Fruit fly (Drosophila melanogaster) whole organism, embryonic: ENCODE results near the gene sesB.
A peak's percentile ranks its signal among the peaks of the same experiment; 100 is the strongest.

Source experiments
- Abd-B ChIP-seq: fragments of 200-800 bp; sonication (Bioruptor generic); optimal IDR thresholded peaks from 2 replicates; lab custom pipeline; 2018; ENCODE audit warnings: missing biosample characterization, mild to moderate bottlenecking, missing genetic modification characterization, moderate library complexity
- Atf6 ChIP-seq: fragments of 200-800 bp; sonication (Bioruptor generic); IDR thresholded peaks from 2 replicates; pipeline ENCODE4 v1.3.6; 2022; ENCODE audit warnings: missing biosample characterization, missing genetic modification characterization
- Bgb ChIP-seq: fragments of 200-800 bp; sonication (Bioruptor generic); IDR thresholded peaks from 2 replicates; pipeline ENCODE4 v1.3.6; 2022; ENCODE audit warnings: missing biosample characterization, missing genetic modification characterization; ENCODE audit not compliant: partially characterized antibody
- CG1024 ChIP-seq: fragments of 200-800 bp; sonication (Bioruptor generic); IDR thresholded peaks from 2 replicates; pipeline ENCODE4 v1.3.6; 2022; ENCODE audit warnings: missing biosample characterization, missing genetic modification characterization
- CG10462 ChIP-seq: fragments of 200-800 bp; sonication (Bioruptor generic); optimal IDR thresholded peaks from 2 replicates; lab custom pipeline; 2016; ENCODE audit warnings: missing biosample characterization, missing genetic modification characterization
- CG12155 ChIP-seq: fragments of 200-800 bp; sonication (Bioruptor generic); optimal IDR thresholded peaks from 3 replicates; lab custom pipeline; 2016; ENCODE audit warnings: missing biosample characterization, missing genetic modification characterization
- CG12219 ChIP-seq: fragments of 200-800 bp; sonication (Bioruptor generic); optimal IDR thresholded peaks from 3 replicates; lab custom pipeline; 2018; ENCODE audit warnings: missing biosample characterization, mild to moderate bottlenecking, missing genetic modification characterization
- CG15479 ChIP-seq: fragments of 200-800 bp; sonication (Bioruptor generic); optimal IDR thresholded peaks from 3 replicates; lab custom pipeline; 2019; ENCODE audit warnings: missing biosample characterization, mild to moderate bottlenecking, missing genetic modification characterization, moderate library complexity
- CG17328 ChIP-seq: fragments of 200-800 bp; sonication (Bioruptor generic); IDR thresholded peaks from 2 replicates; pipeline ENCODE4 v1.3.6; 2022; ENCODE audit warnings: missing biosample characterization, missing genetic modification characterization
- CG17359 ChIP-seq: fragments of 200-800 bp; sonication (Bioruptor generic); optimal IDR thresholded peaks from 3 replicates; lab custom pipeline; 2018; ENCODE audit warnings: missing biosample characterization, mild to moderate bottlenecking, missing genetic modification characterization, moderate library complexity
- CG17829 ChIP-seq: fragments of 200-800 bp; optimal IDR thresholded peaks from 2 replicates; lab custom pipeline; 2019; ENCODE audit warnings: missing biosample characterization, mild to moderate bottlenecking, missing genetic modification characterization, moderate library complexity
- CG3163 ChIP-seq: fragments of 200-800 bp; sonication (Bioruptor generic); optimal IDR thresholded peaks from 3 replicates; lab custom pipeline; 2016; ENCODE audit warnings: missing biosample characterization, missing genetic modification characterization
- CG6683 ChIP-seq: fragments of 200-800 bp; sonication (Bioruptor generic); optimal IDR thresholded peaks from 2 replicates; lab custom pipeline; 2017; ENCODE audit warnings: missing biosample characterization, mild to moderate bottlenecking, missing genetic modification characterization, missing genetic modification reagents
- CG7372 ChIP-seq: fragments of 200-800 bp; sonication (Bioruptor generic); IDR thresholded peaks from 2 replicates; pipeline ENCODE4 v1.3.6; 2022; ENCODE audit warnings: missing biosample characterization, missing genetic modification characterization
- CG7839 ChIP-seq: fragments of 200-800 bp; sonication (Bioruptor generic); optimal IDR thresholded peaks from 3 replicates; lab custom pipeline; 2018; ENCODE audit warnings: missing biosample characterization, mild to moderate bottlenecking, missing genetic modification characterization, moderate library complexity
- CG9932 ChIP-seq: fragments of 200-800 bp; sonication (Bioruptor generic); IDR thresholded peaks from 2 replicates; pipeline ENCODE4 v1.3.6; 2022; ENCODE audit warnings: missing biosample characterization, missing genetic modification characterization
- CTCF ChIP-seq: fragments of 200-800 bp; sonication (Bioruptor generic); optimal IDR thresholded peaks from 2 replicates; lab custom pipeline; 2017; ENCODE audit warnings: missing biosample characterization, mild to moderate bottlenecking, missing genetic modification characterization, moderate library complexity
- Chrac-16 ChIP-seq: fragments of 200-800 bp; sonication (Bioruptor generic); optimal IDR thresholded peaks from 3 replicates; lab custom pipeline; 2016; ENCODE audit warnings: missing biosample characterization, missing genetic modification characterization
- CoRest ChIP-seq: fragments of 200-800 bp; sonication (Bioruptor generic); optimal IDR thresholded peaks from 3 replicates; lab custom pipeline; 2018; ENCODE audit warnings: missing biosample characterization, mild to moderate bottlenecking, missing genetic modification characterization, moderate library complexity
- Dek ChIP-seq: fragments of 200-800 bp; sonication (Bioruptor generic); optimal IDR thresholded peaks from 3 replicates; lab custom pipeline; 2019; ENCODE audit warnings: missing biosample characterization, mild to moderate bottlenecking, missing genetic modification characterization, moderate library complexity
- Dip2 ChIP-seq: fragments of 200-800 bp; sonication (Bioruptor generic); IDR thresholded peaks from 2 replicates; pipeline ENCODE4 v1.3.6; 2022; ENCODE audit warnings: missing biosample characterization, missing genetic modification characterization
- Drgx ChIP-seq: fragments of 200-800 bp; sonication (Bioruptor generic); IDR thresholded peaks from 2 replicates; pipeline ENCODE4 v1.3.6; 2022; ENCODE audit warnings: missing biosample characterization, missing genetic modification characterization
- Ets97D ChIP-seq: fragments of 200-800 bp; sonication (Bioruptor generic); optimal IDR thresholded peaks from 3 replicates; lab custom pipeline; 2016; ENCODE audit warnings: missing biosample characterization, missing genetic modification characterization
- HLHmδ ChIP-seq: fragments of 200-800 bp; sonication (Bioruptor generic); optimal IDR thresholded peaks from 2 replicates; lab custom pipeline; 2018; ENCODE audit warnings: missing biosample characterization, mild to moderate bottlenecking, missing genetic modification characterization, moderate library complexity
- Hey ChIP-seq: fragments of 200-800 bp; sonication (Bioruptor generic); optimal IDR thresholded peaks from 3 replicates; lab custom pipeline; 2018; ENCODE audit warnings: missing biosample characterization, mild to moderate bottlenecking, missing genetic modification characterization
- Meics ChIP-seq: fragments of 200-800 bp; sonication (Bioruptor generic); optimal IDR thresholded peaks from 2 replicates; lab custom pipeline; 2017; ENCODE audit warnings: missing biosample characterization, mild to moderate bottlenecking, missing genetic modification characterization
- Nf-YA ChIP-seq: fragments of 200-800 bp; sonication (Bioruptor generic); IDR thresholded peaks from 2 replicates; pipeline ENCODE4 v1.3.6; 2022; ENCODE audit warnings: missing biosample characterization, missing genetic modification characterization
- Rx ChIP-seq: fragments of 200-800 bp; sonication (Bioruptor generic); IDR thresholded peaks from 2 replicates; pipeline ENCODE4 v1.3.6; 2022; ENCODE audit warnings: missing biosample characterization, missing genetic modification characterization
- Stat92E ChIP-seq, 3 experiments: fragments of >200 bp in 2 of 3; fragments of 200-800 bp in 1 of 3; sonication (Bioruptor generic) in 1 of 3; optimal IDR thresholded peaks; 2 replicates each; lab custom pipeline; 2017 to 2019; ENCODE audit warnings: missing biosample characterization in 3 of 3, missing genetic modification characterization in 3 of 3, mild to moderate bottlenecking in 1 of 3, moderate library complexity in 1 of 3
- YL-1 ChIP-seq: fragments of 200-800 bp; sonication (Bioruptor generic); optimal IDR thresholded peaks from 3 replicates; lab custom pipeline; 2017; ENCODE audit warnings: missing biosample characterization, mild to moderate bottlenecking, missing genetic modification characterization
- chinmo ChIP-seq: fragments of 200-800 bp; sonication (Bioruptor generic); IDR thresholded peaks from 4 replicates; pipeline ENCODE4 v1.3.6; 2022; ENCODE audit warnings: missing biosample characterization, missing genetic modification characterization; ENCODE audit not compliant: partially characterized antibody
- eve ChIP-seq, 2 experiments: fragments of >200 bp; optimal IDR thresholded peaks; 2 replicates each; lab custom pipeline; 2017; ENCODE audit warnings: missing biosample characterization in 2 of 2, missing genetic modification characterization in 2 of 2
- gcm ChIP-seq: fragments of 200-800 bp; sonication (Bioruptor generic); optimal IDR thresholded peaks from 2 replicates; lab custom pipeline; 2019; ENCODE audit warnings: missing biosample characterization, mild to moderate bottlenecking, missing genetic modification characterization, moderate library complexity
- gem ChIP-seq: fragments of 200-800 bp; sonication (Bioruptor generic); optimal IDR thresholded peaks from 2 replicates; lab custom pipeline; 2019; ENCODE audit warnings: missing biosample characterization, mild to moderate bottlenecking, missing genetic modification characterization, moderate library complexity
- klu ChIP-seq: fragments of 200-800 bp; sonication (Bioruptor generic); IDR thresholded peaks from 2 replicates; pipeline ENCODE4 v1.3.6; 2022; ENCODE audit warnings: missing biosample characterization, missing genetic modification characterization
- lab ChIP-seq: fragments of 200-800 bp; sonication (Bioruptor generic); optimal IDR thresholded peaks from 3 replicates; lab custom pipeline; 2017; ENCODE audit warnings: missing biosample characterization, missing genetic modification characterization, mild to moderate bottlenecking, moderate library complexity, missing genetic modification reagents
- luna ChIP-seq: fragments of 200-800 bp; sonication (Bioruptor generic); optimal IDR thresholded peaks from 2 replicates; lab custom pipeline; 2016; ENCODE audit warnings: missing biosample characterization, missing genetic modification characterization
- sd ChIP-seq: fragments of 200-800 bp; sonication (Bioruptor generic); optimal IDR thresholded peaks from 3 replicates; lab custom pipeline; 2018; ENCODE audit warnings: missing biosample characterization, mild to moderate bottlenecking, missing genetic modification characterization, moderate library complexity
- tap ChIP-seq: fragments of 200-800 bp; optimal IDR thresholded peaks from 3 replicates; lab custom pipeline; 2019; ENCODE audit warnings: missing biosample characterization, mild to moderate bottlenecking, missing genetic modification characterization, moderate library complexity
- trem ChIP-seq: fragments of 200-800 bp; optimal IDR thresholded peaks from 3 replicates; lab custom pipeline; 2019; ENCODE audit warnings: missing biosample characterization, mild to moderate bottlenecking, missing genetic modification characterization, moderate library complexity

Gene sesB

DNA sequence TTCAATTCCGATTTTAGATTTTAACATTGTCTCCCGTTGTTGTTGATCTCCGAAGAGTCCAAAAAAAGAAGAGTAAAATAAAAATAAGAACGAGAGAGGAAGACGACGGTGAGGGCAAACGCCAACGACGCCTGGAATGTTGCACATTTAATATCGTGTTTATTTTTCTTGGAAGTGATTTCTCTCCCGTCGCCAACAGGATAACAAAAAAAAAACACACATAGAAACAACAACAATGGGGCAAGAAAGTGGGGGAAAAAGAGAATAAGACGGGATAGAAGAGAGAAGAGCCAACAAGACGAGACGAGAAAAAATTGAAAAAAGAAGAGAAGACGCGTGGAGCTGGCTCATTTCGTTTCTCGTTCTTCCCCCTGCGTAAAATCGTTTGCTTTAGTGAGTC is 14.3 kb upstream of the sesB start (continued):
- TF ChIP-seq CG12219 (GFP tag; lab: Kevin White, UChicago): no peak
- TF ChIP-seq YL-1 (GFP tag; lab: Kevin White, UChicago): no peak
- no peak for TF ChIP-seq Hey (tag; lab: Kevin White, UChicago)
- TF ChIP-seq Chrac-16 (GFP tag; lab: Kevin White, UChicago): no peak
- TF ChIP-seq luna (GFP tag; lab: Kevin White, UChicago): no peak
- TF ChIP-seq eve (GFP tag; optimal IDR thresholded peaks at IDR 0.05; lab: Kevin White, UChicago): peak in 1 of 2 experiments; percentile 4
- TF ChIP-seq CG12155: no peak
- no peak for TF ChIP-seq CG10462 (GFP tag; lab: Kevin White, UChicago)
- TF ChIP-seq Stat92E (GFP tag; optimal IDR thresholded peaks at IDR 0.05; lab: Kevin White, UChicago): peak in 1 of 3 experiments; percentile 95
- TF ChIP-seq CG9932 (GFP tag; lab: Robert Waterston, UW): no peak
- no peak for TF ChIP-seq tap (tag; lab: Kevin White, UChicago)
- no peak for TF ChIP-seq gcm (GFP tag; lab: Kevin White, UChicago)
- TF ChIP-seq sd: peak; percentile 93
- TF ChIP-seq Meics (GFP tag; lab: Kevin White, UChicago): no peak
- TF ChIP-seq klu (GFP tag; lab: Robert Waterston, UW): no peak
- no peak for TF ChIP-seq Dek (tag; lab: Kevin White, UChicago)
- no peak for TF ChIP-seq Rx (GFP tag; lab: Robert Waterston, UW)
- TF ChIP-seq CG17359 (tag; lab: Kevin White, UChicago): no peak
- TF ChIP-seq CG3163: peak; percentile 85
- TF ChIP-seq Nf-YA (GFP tag; lab: Robert Waterston, UW): no peak
- TF ChIP-seq CG7372 (GFP tag; lab: Robert Waterston, UW): no peak
- TF ChIP-seq CG6683: no peak
- TF ChIP-seq CG7839: no peak
- 0 out of 2 replicates have a peak, but pooled peaks have one; percentile 30 for TF ChIP-seq Drgx (GFP tag; lab: Robert Waterston, UW)
- TF ChIP-seq chinmo (GFP tag; lab: Robert Waterston, UW): 0 out of 4 replicates have a peak, but pooled peaks have one; percentile 20
- TF ChIP-seq trem (tag; lab: Kevin White, UChicago): no peak
- TF ChIP-seq CG15479 (GFP tag; lab: Kevin White, UChicago): no peak
- TF ChIP-seq gem (tag; lab: Kevin White, UChicago): no peak
- TF ChIP-seq Abd-B (GFP tag; lab: Kevin White, UChicago): no peak
- TF ChIP-seq CoRest (tag; lab: Kevin White, UChicago): no peak
- no peak for TF ChIP-seq Atf6 (GFP tag; lab: Robert Waterston, UW)

- TF ChIP-seq CG17328 (GFP tag; lab: Robert Waterston, UW) (no peak), CTCF (GFP tag; lab: Kevin White, UChicago) (peak; percentile 60), Bgb (GFP tag; lab: Robert Waterston, UW) (peak; percentile 51; the same call in 1 of the 2 replicates), CG1024 (GFP tag; lab: Robert Waterston, UW) (no peak), CG17829 (tag; lab: Kevin White, UChicago) (no peak), Ets97D (GFP tag; lab: Kevin White, UChicago) (no peak), Dip2 (GFP tag; lab: Robert Waterston, UW) (no peak), HLHmδ (no peak), lab (GFP tag; lab: Kevin White, UChicago) (no peak)
These were observed 2.5 kb upstream of the sesB start for dm6 chrX:10789279-10789678.
